Fruit fly (Drosophila melanogaster) whole organism, wandering third instar larva: Measurements from ENCODE around the gene CG18596.

Experiments used
- CG32264 ChIP-seq: fragments of 200-800 bp; sonication (Bioruptor generic); optimal IDR thresholded peaks from 2 replicates; lab custom pipeline; 2016; ENCODE audit warnings: missing biosample characterization, missing genetic modification characterization
- CrebA ChIP-seq: fragments of 200-800 bp; sonication (Bioruptor generic); optimal IDR thresholded peaks from 2 replicates; lab custom pipeline; 2016; ENCODE audit warnings: missing biosample characterization, mild to moderate bottlenecking, missing genetic modification characterization, borderline replicate concordance
- Hnf4 ChIP-seq: fragments of 200-800 bp; sonication (Bioruptor generic); optimal IDR thresholded peaks from 2 replicates; lab custom pipeline; 2016; ENCODE audit warnings: missing biosample characterization, mild to moderate bottlenecking, missing genetic modification characterization
- foxo ChIP-seq, 2 experiments: fragments of 200-800 bp; sonication (Bioruptor generic); optimal IDR thresholded peaks; 2 replicates in 1 of 2; 3 replicates in 1 of 2; lab custom pipeline; 2016 to 2017; ENCODE audit warnings: missing biosample characterization in 2 of 2, missing genetic modification characterization in 2 of 2
- pan ChIP-seq: fragments of >200 bp; optimal IDR thresholded peaks from 2 replicates; lab custom pipeline; 2017

DNA sequence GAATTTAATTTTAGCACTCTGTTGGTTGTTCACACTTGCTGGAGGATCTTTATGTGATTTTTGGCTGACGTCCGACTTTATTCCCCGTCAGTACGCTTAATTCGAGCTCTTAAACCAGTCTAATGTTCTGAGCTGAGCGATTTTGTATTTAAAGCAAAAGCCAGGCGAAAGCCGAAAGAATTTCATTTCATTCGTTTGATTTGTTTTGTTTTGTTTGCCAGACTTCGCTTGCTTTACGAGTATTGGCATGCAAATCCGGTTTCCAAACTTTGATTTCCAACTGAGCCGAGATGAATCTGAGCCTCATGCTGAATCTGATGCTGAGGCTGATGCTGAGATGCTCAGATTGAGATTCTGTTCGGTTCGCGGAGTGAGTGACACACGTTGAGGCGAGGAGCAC is 41.7 kb upstream of the CG18596 start, which contains the start of gene CG5391:
- TF ChIP-seq CG32264 (GFP tag; lab: Kevin White, UChicago) (no peak), pan (lab: Kevin White, UChicago) (no peak), CrebA (GFP tag; lab: Kevin White, UChicago) (no peak), foxo (GFP tag; optimal IDR thresholded peaks at IDR 0.05; lab: Kevin White, UChicago) (no peak), Hnf4 (GFP tag; lab: Kevin White, UChicago) (no peak)
